Worm (Caenorhabditis elegans) whole organism, L3 larva: Measurements from ENCODE around the gene sid-3.

Source experiments
- R02D3.7 ChIP-seq: fragments of 150-350 bp; optimal IDR thresholded peaks from 2 replicates; lab custom pipeline; 2014; ENCODE audit warnings: missing biosample characterization, missing genetic modification characterization
- ZK546.5 ChIP-seq: sonication (generic microtip); optimal IDR thresholded peaks from 2 replicates; lab custom pipeline; 2017; ENCODE audit warnings: missing biosample characterization, missing genetic modification characterization
- aly-2 ChIP-seq: fragments of 150-350 bp; optimal IDR thresholded peaks from 2 replicates; lab custom pipeline; 2014; ENCODE audit warnings: missing biosample characterization, missing genetic modification characterization
- ama-1 ChIP-seq: fragments of 150-350 bp; optimal IDR thresholded peaks from 2 replicates; lab custom pipeline; 2018
- ceh-28 ChIP-seq: fragments of 150-350 bp; optimal IDR thresholded peaks from 2 replicates; lab custom pipeline; 2014; ENCODE audit warnings: missing biosample characterization, missing genetic modification reagents, missing genetic modification characterization
- ceh-82 ChIP-seq: fragments of 150-350 bp; optimal IDR thresholded peaks from 2 replicates; lab custom pipeline; 2014; ENCODE audit warnings: missing biosample characterization, missing genetic modification characterization
- daf-12 ChIP-seq: fragments of 150-350 bp; optimal IDR thresholded peaks from 2 replicates; lab custom pipeline; 2014; ENCODE audit warnings: missing biosample characterization, missing genetic modification reagents, missing genetic modification characterization
- egl-27 ChIP-seq: sonication (generic microtip); optimal IDR thresholded peaks from 4 replicates; lab custom pipeline; 2017; ENCODE audit warnings: missing biosample characterization, missing genetic modification reagents, missing genetic modification characterization
- egl-5 ChIP-seq: fragments of 150-350 bp; optimal IDR thresholded peaks from 2 replicates; lab custom pipeline; 2017; ENCODE audit warnings: missing biosample characterization, missing genetic modification reagents, missing genetic modification characterization, inconsistent platforms
- elt-1 ChIP-seq: fragments of 150-350 bp; optimal IDR thresholded peaks from 2 replicates; lab custom pipeline; 2014; ENCODE audit warnings: missing biosample characterization, missing genetic modification characterization
- elt-2 ChIP-seq: sonication (generic microtip); optimal IDR thresholded peaks from 2 replicates; lab custom pipeline; 2016; ENCODE audit warnings: missing genetic modification reagents, mild to moderate bottlenecking, missing genetic modification characterization, missing compliant biosample characterization
- elt-3 ChIP-seq, 3 experiments: fragments of 150-350 bp in 1 of 3; sonication (generic microtip) in 2 of 3; optimal IDR thresholded peaks; 2 replicates in 2 of 3; 4 replicates in 1 of 3; lab custom pipeline; 2014 to 2017; ENCODE audit warnings: missing biosample characterization in 3 of 3, missing genetic modification characterization in 3 of 3
- fkh-10 ChIP-seq: sonication (generic microtip); optimal IDR thresholded peaks from 2 replicates; lab custom pipeline; 2017; ENCODE audit warnings: missing biosample characterization, missing genetic modification reagents, missing genetic modification characterization
- fos-1 ChIP-seq: fragments of 150-350 bp; optimal IDR thresholded peaks from 2 replicates; lab custom pipeline; 2014; ENCODE audit warnings: missing biosample characterization, missing genetic modification characterization
- hmg-11 ChIP-seq: sonication (generic microtip); optimal IDR thresholded peaks from 2 replicates; lab custom pipeline; 2016; ENCODE audit warnings: missing genetic modification characterization, missing compliant biosample characterization
- jun-1 ChIP-seq: fragments of 150-350 bp; optimal IDR thresholded peaks from 2 replicates; lab custom pipeline; 2014; ENCODE audit warnings: missing biosample characterization, missing genetic modification reagents, missing genetic modification characterization
- lin-15B ChIP-seq: fragments of 150-350 bp; optimal IDR thresholded peaks from 2 replicates; lab custom pipeline; 2014; ENCODE audit warnings: missing biosample characterization, missing genetic modification characterization
- lin-39 ChIP-seq: fragments of 150-350 bp; optimal IDR thresholded peaks from 2 replicates; lab custom pipeline; 2018; ENCODE audit warnings: missing biosample characterization, missing genetic modification reagents, missing genetic modification characterization
- lsy-12 ChIP-seq: sonication (generic microtip); optimal IDR thresholded peaks from 2 replicates; lab custom pipeline; 2016; ENCODE audit warnings: mild to moderate bottlenecking, missing genetic modification characterization, missing compliant biosample characterization
- mdl-1 ChIP-seq: fragments of 150-350 bp; optimal IDR thresholded peaks from 2 replicates; lab custom pipeline; 2014; ENCODE audit warnings: missing biosample characterization, missing genetic modification characterization
- mml-1 ChIP-seq: fragments of 150-350 bp; sonication (generic microtip); optimal IDR thresholded peaks from 3 replicates; lab custom pipeline; 2014; ENCODE audit warnings: missing biosample characterization, missing genetic modification characterization
- nfya-1 ChIP-seq: sonication (generic microtip); optimal IDR thresholded peaks from 2 replicates; lab custom pipeline; 2017; ENCODE audit warnings: missing genetic modification characterization, mild to moderate bottlenecking, missing compliant biosample characterization, antibody characterized with exemption, moderate library complexity; ENCODE audit not compliant: insufficient read depth
- nhr-12 ChIP-seq: fragments of 150-350 bp; optimal IDR thresholded peaks from 2 replicates; lab custom pipeline; 2014; ENCODE audit warnings: missing biosample characterization, missing genetic modification characterization
- nhr-23 ChIP-seq: fragments of 150-350 bp; optimal IDR thresholded peaks from 2 replicates; lab custom pipeline; 2014; ENCODE audit warnings: missing biosample characterization, missing genetic modification reagents, missing genetic modification characterization
- nhr-237 ChIP-seq: fragments of 150-350 bp; optimal IDR thresholded peaks from 2 replicates; lab custom pipeline; 2014; ENCODE audit warnings: missing biosample characterization, missing genetic modification characterization
- nhr-25 ChIP-seq: sonication (generic microtip); optimal IDR thresholded peaks from 2 replicates; lab custom pipeline; 2017; ENCODE audit warnings: missing biosample characterization, missing genetic modification characterization
- nhr-28 ChIP-seq: fragments of 150-350 bp; optimal IDR thresholded peaks from 2 replicates; lab custom pipeline; 2014; ENCODE audit warnings: missing biosample characterization, missing genetic modification characterization
- nhr-43 ChIP-seq: sonication (generic microtip); optimal IDR thresholded peaks from 2 replicates; lab custom pipeline; 2016; ENCODE audit warnings: mild to moderate bottlenecking, missing genetic modification characterization, missing compliant biosample characterization; ENCODE audit not compliant: poor library complexity, severe bottlenecking
- nhr-67 ChIP-seq: fragments of 150-350 bp; optimal IDR thresholded peaks from 2 replicates; lab custom pipeline; 2014; ENCODE audit warnings: missing biosample characterization, missing genetic modification characterization
- nhr-76 ChIP-seq: fragments of 150-350 bp; sonication (generic microtip); optimal IDR thresholded peaks from 5 replicates; lab custom pipeline; 2014; ENCODE audit warnings: missing biosample characterization, missing genetic modification characterization
- pha-4 ChIP-seq: fragments of 150-350 bp; optimal IDR thresholded peaks from 2 replicates; lab custom pipeline; 2014; ENCODE audit warnings: missing biosample characterization, missing genetic modification reagents, missing genetic modification characterization
- pqm-1 ChIP-seq: fragments of 150-350 bp; optimal IDR thresholded peaks from 2 replicates; lab custom pipeline; 2017; ENCODE audit warnings: missing biosample characterization, missing genetic modification characterization, inconsistent platforms
- sea-2 ChIP-seq: fragments of 150-350 bp; sonication (generic microtip); optimal IDR thresholded peaks from 4 replicates; lab custom pipeline; 2014; ENCODE audit warnings: missing biosample characterization, missing genetic modification reagents, missing genetic modification characterization
- skn-1 ChIP-seq: fragments of 150-350 bp; optimal IDR thresholded peaks from 2 replicates; lab custom pipeline; 2014; ENCODE audit warnings: missing biosample characterization, missing genetic modification characterization
- snpc-4 ChIP-seq: fragments of 150-350 bp; optimal IDR thresholded peaks from 2 replicates; lab custom pipeline; 2014; ENCODE audit warnings: missing biosample characterization, missing genetic modification characterization
- tbx-2 ChIP-seq: sonication (generic microtip); optimal IDR thresholded peaks from 2 replicates; lab custom pipeline; 2016; ENCODE audit warnings: mild to moderate bottlenecking, missing genetic modification characterization, missing compliant biosample characterization
- unc-39 ChIP-seq: sonication (generic microtip); optimal IDR thresholded peaks from 4 replicates; lab custom pipeline; 2017; ENCODE audit warnings: missing biosample characterization, missing genetic modification characterization
- zag-1 ChIP-seq: fragments of 150-350 bp; optimal IDR thresholded peaks from 2 replicates; lab custom pipeline; 2014; ENCODE audit warnings: missing biosample characterization, missing genetic modification characterization
- ztf-11 ChIP-seq: fragments of 150-350 bp; optimal IDR thresholded peaks from 2 replicates; lab custom pipeline; 2014; ENCODE audit warnings: missing biosample characterization, missing genetic modification characterization
- ztf-4 ChIP-seq: fragments of 150-350 bp; optimal IDR thresholded peaks from 2 replicates; lab custom pipeline; 2014; ENCODE audit warnings: missing biosample characterization, missing genetic modification characterization

sid-3 gene

ce11 chrX:17184363-17184762, 1.8 kb upstream of the sid-3 start:
- TF ChIP-seq pha-4 (tag; lab: Kevin White, UChicago), result peak; percentile 92
- no peak for TF ChIP-seq nhr-43
- no peak for TF ChIP-seq lsy-12 (tag; lab: Kevin White, UChicago)
- peak; percentile 73 for TF ChIP-seq nhr-25
- TF ChIP-seq elt-1 (tag; lab: Kevin White, UChicago), result no peak
- no peak for TF ChIP-seq zag-1 (tag; lab: Kevin White, UChicago)
- no peak for TF ChIP-seq mml-1 (tag; lab: Kevin White, UChicago)
- no peak for TF ChIP-seq nhr-67
- no peak for TF ChIP-seq daf-12 (tag; lab: Kevin White, UChicago)
- no peak for TF ChIP-seq fos-1 (tag; lab: Kevin White, UChicago)
- TF ChIP-seq tbx-2, result no peak
- TF ChIP-seq snpc-4 (tag; lab: Kevin White, UChicago), result no peak
- no peak for TF ChIP-seq nhr-76
- no peak for TF ChIP-seq ceh-82 (tag; lab: Kevin White, UChicago)
- no peak for TF ChIP-seq nhr-28 (tag; lab: Kevin White, UChicago)
- peak; percentile 58 for TF ChIP-seq nhr-23 (tag; lab: Kevin White, UChicago)
- peak; percentile 72 for TF ChIP-seq jun-1 (tag; lab: Kevin White, UChicago)
- TF ChIP-seq lin-15B, result peak; percentile 12
- peak; percentile 54 for TF ChIP-seq ceh-28 (tag; lab: Kevin White, UChicago)
- no peak for TF ChIP-seq fkh-10
- TF ChIP-seq skn-1 (tag; lab: Kevin White, UChicago), result peak; percentile 63
- no peak for TF ChIP-seq ztf-11 (tag; lab: Kevin White, UChicago)
- peak; percentile 28 for TF ChIP-seq egl-27 (tag; lab: Kevin White, UChicago)
- no peak for TF ChIP-seq ama-1 (lab: Kevin White, UChicago)
- peak; percentile 46 for TF ChIP-seq elt-2 (tag; lab: Kevin White, UChicago)
- TF ChIP-seq elt-3 (tag; optimal IDR thresholded peaks at IDR 0.05; lab: Kevin White, UChicago), result no peak
- peak; percentile 90 for TF ChIP-seq hmg-11 (tag; lab: Kevin White, UChicago)
- peak; percentile 53 for TF ChIP-seq lin-39
- no peak for TF ChIP-seq ZK546.5 (tag; lab: Kevin White, UChicago)
- TF ChIP-seq egl-5 (tag; lab: Kevin White, UChicago), result no peak
- peak; percentile 1 for TF ChIP-seq sea-2 (GFP tag; lab: Kevin White, UChicago)
- TF ChIP-seq nhr-12 (tag; lab: Kevin White, UChicago), result no peak
- TF ChIP-seq pqm-1, result peak; percentile 55
- peak; percentile 6 for TF ChIP-seq R02D3.7 (tag; lab: Kevin White, UChicago)
- peak; percentile 74 for TF ChIP-seq nfya-1
- peak; percentile 71 for TF ChIP-seq mdl-1 (tag; lab: Kevin White, UChicago)

- TF ChIP-seq nhr-25 (no peak), jun-1 (tag; lab: Kevin White, UChicago) (no peak), aly-2 (tag; lab: Kevin White, UChicago) (no peak), lsy-12 (tag; lab: Kevin White, UChicago) (no peak), nhr-76 (no peak), pha-4 (tag; lab: Kevin White, UChicago) (peak; percentile 32), skn-1 (tag; lab: Kevin White, UChicago) (peak; percentile 70), ztf-4 (tag; lab: Kevin White, UChicago) (no peak), elt-2 (tag; lab: Kevin White, UChicago) (peak; percentile 66), pqm-1 (peak; percentile 22)
Measured at ce11 chrX:17195080-17195479, 8.9 kb downstream of the sid-3 start, which contains the start of gene B0302.5. B0302.5 (minus strand) TSS chrX:17195137.

ce11 chrX:17197824-17198223, 11.6 kb downstream of the sid-3 start:
- TF ChIP-seq elt-2 (tag; lab: Kevin White, UChicago) (peak; percentile 77), nhr-237 (tag; lab: Kevin White, UChicago) (no peak), lin-15B (no peak), nfya-1 (no peak), unc-39 (no peak), pha-4 (tag; lab: Kevin White, UChicago) (peak; percentile 8)
